Worm (Caenorhabditis elegans) whole organism, L1 larva: ENCODE measurements around the gene sri-18.

Source experiments
- C04F5.9 ChIP-seq: sonication (generic microtip); optimal IDR thresholded peaks from 2 replicates; lab custom pipeline; 2016; ENCODE audit warnings: missing genetic modification characterization, missing compliant biosample characterization
- Y116A8C.19 ChIP-seq: sonication (generic microtip); optimal IDR thresholded peaks from 2 replicates; lab custom pipeline; 2016; ENCODE audit warnings: missing compliant biosample characterization, missing genetic modification characterization, borderline replicate concordance
- ama-1 ChIP-seq: fragments of 150-350 bp; optimal IDR thresholded peaks from 2 replicates; lab custom pipeline; 2014
- ces-1 ChIP-seq: fragments of 150-350 bp; optimal IDR thresholded peaks from 2 replicates; lab custom pipeline; 2014; ENCODE audit warnings: missing biosample characterization, missing genetic modification reagents, missing genetic modification characterization
- dsc-1 ChIP-seq: sonication (generic microtip); optimal IDR thresholded peaks from 2 replicates; lab custom pipeline; 2016; ENCODE audit warnings: mild to moderate bottlenecking, missing genetic modification characterization, missing compliant biosample characterization
- efl-1 ChIP-seq, 4 experiments: fragments of 150-350 bp; optimal IDR thresholded peaks in 3 of 4; peaks in 1 of 4; 1 replicate in 1 of 4; 2 replicates in 3 of 4; lab custom pipeline; 2014; ENCODE audit warnings: missing biosample characterization in 2 of 4, missing genetic modification characterization in 2 of 4, missing genetic modification reagents in 2 of 4
- egl-13 ChIP-seq: sonication (generic microtip); optimal IDR thresholded peaks from 2 replicates; lab custom pipeline; 2016; ENCODE audit warnings: missing genotype, missing genetic modification reagents, missing genetic modification characterization, missing compliant biosample characterization
- elt-3 ChIP-seq, 6 experiments: fragments of 150-350 bp in 1 of 6; sonication (generic microtip); optimal IDR thresholded peaks; 2 replicates each; lab custom pipeline; 2017 to 2018; ENCODE audit warnings: missing biosample characterization in 6 of 6, missing genetic modification characterization in 6 of 6, inconsistent platforms in 1 of 6
- fkh-4 ChIP-seq: sonication (generic microtip); optimal IDR thresholded peaks from 2 replicates; lab custom pipeline; 2016; ENCODE audit warnings: missing compliant biosample characterization, missing genetic modification characterization, borderline replicate concordance
- fkh-8 ChIP-seq: sonication (generic microtip); optimal IDR thresholded peaks from 2 replicates; lab custom pipeline; 2016; ENCODE audit warnings: mild to moderate bottlenecking, missing genetic modification characterization, missing compliant biosample characterization
- fos-1 ChIP-seq: fragments of 150-350 bp; optimal IDR thresholded peaks from 2 replicates; lab custom pipeline; 2014; ENCODE audit warnings: missing biosample characterization, missing genetic modification characterization
- isw-1 ChIP-seq: fragments of 200-800 bp; sonication (Bioruptor generic); IDR thresholded peaks from 2 replicates; pipeline ENCODE4 v1.3.6; 2022; ENCODE audit warnings: missing genetic modification characterization, missing compliant biosample characterization
- lin-13 ChIP-seq: fragments of 150-350 bp; optimal IDR thresholded peaks from 2 replicates; lab custom pipeline; 2014; ENCODE audit warnings: missing biosample characterization, missing genetic modification reagents, missing genetic modification characterization
- lin-14 ChIP-seq: fragments of 200-800 bp; sonication (Bioruptor generic); optimal IDR thresholded peaks from 2 replicates; lab custom pipeline; 2018; ENCODE audit warnings: mild to moderate bottlenecking, missing genetic modification characterization, moderate library complexity, missing compliant biosample characterization
- lin-15B ChIP-seq: fragments of 150-350 bp; sonication (generic microtip); optimal IDR thresholded peaks from 3 replicates; lab custom pipeline; 2014; ENCODE audit warnings: missing biosample characterization, missing genetic modification characterization
- lin-39 ChIP-seq: fragments of 150-350 bp; optimal IDR thresholded peaks from 2 replicates; lab custom pipeline; 2014; ENCODE audit warnings: missing biosample characterization, missing genetic modification reagents, missing genetic modification characterization
- lsy-2 ChIP-seq, 2 experiments: fragments of 150-350 bp; optimal IDR thresholded peaks; 2 replicates each; lab custom pipeline; 2014; ENCODE audit warnings: missing biosample characterization in 2 of 2, missing genetic modification characterization in 2 of 2
- mab-9 ChIP-seq: fragments of 200-800 bp; sonication (Bioruptor generic); IDR thresholded peaks from 2 replicates; pipeline ENCODE4 v1.3.6; 2022; ENCODE audit warnings: missing genetic modification reagents, missing genetic modification characterization, missing compliant biosample characterization
- mdl-1 ChIP-seq, 2 experiments: fragments of 150-350 bp; optimal IDR thresholded peaks; 2 replicates each; lab custom pipeline; 2014 to 2017; ENCODE audit warnings: missing biosample characterization in 2 of 2, missing genetic modification characterization in 2 of 2, inconsistent platforms in 1 of 2
- mep-1 ChIP-seq: fragments of 150-350 bp; optimal IDR thresholded peaks from 2 replicates; lab custom pipeline; 2014; ENCODE audit warnings: missing biosample characterization, missing genetic modification characterization
- nhr-12 ChIP-seq: sonication (generic microtip); optimal IDR thresholded peaks from 2 replicates; lab custom pipeline; 2017; ENCODE audit warnings: missing biosample characterization, missing genetic modification characterization
- nhr-71 ChIP-seq: sonication (generic microtip); optimal IDR thresholded peaks from 2 replicates; lab custom pipeline; 2016; ENCODE audit warnings: mild to moderate bottlenecking, missing genetic modification characterization, moderate library complexity, missing compliant biosample characterization
- nhr-77 ChIP-seq: fragments of 150-350 bp; optimal IDR thresholded peaks from 2 replicates; lab custom pipeline; 2014; ENCODE audit warnings: missing biosample characterization, missing genetic modification characterization
- pag-3 ChIP-seq: sonication (generic microtip); optimal IDR thresholded peaks from 2 replicates; lab custom pipeline; 2017; ENCODE audit warnings: missing genetic modification characterization, mild to moderate bottlenecking, missing compliant biosample characterization, antibody characterized with exemption, borderline replicate concordance; ENCODE audit not compliant: insufficient read depth
- pqm-1 ChIP-seq: sonication (generic microtip); optimal IDR thresholded peaks from 3 replicates; lab custom pipeline; 2017; ENCODE audit warnings: missing biosample characterization, missing genetic modification characterization
- skn-1 ChIP-seq: fragments of 150-350 bp; optimal IDR thresholded peaks from 2 replicates; lab custom pipeline; 2014; ENCODE audit warnings: missing biosample characterization, missing genetic modification characterization
- snpc-4 ChIP-seq: fragments of 150-350 bp; optimal IDR thresholded peaks from 2 replicates; lab custom pipeline; 2014; ENCODE audit warnings: missing biosample characterization, missing genetic modification characterization
- tbx-2 ChIP-seq: sonication (generic microtip); optimal IDR thresholded peaks from 2 replicates; lab custom pipeline; 2016; ENCODE audit warnings: missing genetic modification characterization, missing compliant biosample characterization
- unc-30 ChIP-seq: sonication (generic microtip); optimal IDR thresholded peaks from 2 replicates; lab custom pipeline; 2017; ENCODE audit warnings: missing biosample characterization, missing genetic modification characterization
- unc-86 ChIP-seq: sonication (generic microtip); optimal IDR thresholded peaks from 2 replicates; lab custom pipeline; 2016; ENCODE audit warnings: missing genetic modification characterization, missing compliant biosample characterization
- unc-98 ChIP-seq: fragments of 200-800 bp; sonication (Bioruptor generic); IDR thresholded peaks from 2 replicates; pipeline ENCODE4 v1.3.6; 2022; ENCODE audit warnings: missing genetic modification characterization, missing compliant biosample characterization
- xbp-1 ChIP-seq: sonication (generic microtip); optimal IDR thresholded peaks from 2 replicates; lab custom pipeline; 2016; ENCODE audit warnings: missing genetic modification characterization, missing compliant biosample characterization
- zip-4 ChIP-seq: fragments of 200-800 bp; sonication (Bioruptor generic); optimal IDR thresholded peaks from 2 replicates; lab custom pipeline; 2018; ENCODE audit warnings: mild to moderate bottlenecking, missing genetic modification characterization, moderate library complexity, missing compliant biosample characterization
- ztf-4 ChIP-seq: fragments of 150-350 bp; optimal IDR thresholded peaks from 2 replicates; lab custom pipeline; 2014; ENCODE audit warnings: missing biosample characterization, missing genetic modification characterization

Gene sri-18

DNA sequence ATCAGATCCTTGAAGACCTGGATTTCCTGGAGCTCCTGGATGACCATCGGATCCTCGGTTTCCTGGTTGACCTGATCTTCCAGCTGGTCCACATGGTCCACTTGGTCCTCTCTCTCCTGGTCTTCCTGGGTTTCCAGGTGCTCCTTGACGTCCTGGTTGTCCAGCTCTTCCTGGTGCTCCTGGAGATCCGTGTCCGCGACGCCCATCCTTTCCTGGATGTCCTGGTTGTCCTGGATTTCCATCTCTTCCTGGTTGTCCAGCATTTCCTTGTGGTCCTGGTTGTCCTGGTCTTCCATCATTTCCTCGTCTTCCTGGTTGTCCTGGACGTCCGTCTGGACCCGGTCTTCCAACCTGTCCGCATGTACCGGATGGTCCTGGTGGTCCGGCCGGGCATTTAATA lies 31.5 kb upstream of the sri-18 start:
- TF ChIP-seq mep-1 (tag; lab: Kevin White, UChicago) = no peak
- no peak for TF ChIP-seq efl-1 (optimal IDR thresholded peaks at IDR 0.05; lab: Kevin White, UChicago)
- TF ChIP-seq efl-1 (GFP tag; optimal IDR thresholded peaks at IDR 0.05 in 1 of 2; lab: Kevin White, UChicago) = peak in 1 of 2 experiments; percentile 68

DNA sequence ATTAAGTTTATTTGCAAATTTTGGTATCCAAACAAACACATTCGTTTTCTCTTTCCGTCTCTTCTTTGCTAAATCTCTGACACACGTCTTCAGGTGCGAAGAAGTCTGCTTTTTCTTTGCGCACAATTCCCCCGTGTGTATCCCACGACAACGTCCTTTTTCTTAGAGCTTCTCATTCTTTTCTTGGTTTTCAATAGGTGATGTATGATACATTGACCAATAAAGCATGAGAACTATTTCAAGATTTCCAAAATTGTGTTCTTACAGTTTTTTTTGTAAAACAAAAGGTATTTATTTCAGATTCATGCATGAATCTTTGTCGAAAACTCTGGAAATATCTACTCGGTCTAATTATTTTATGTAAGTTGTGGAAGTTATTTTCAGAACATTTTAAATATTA lies 29.4 kb upstream of the sri-18 start, which contains the start of gene B0024.15:
B0024.15 (plus strand) TSS at position 301 of the 400 bp plus-strand sequence.
- TF ChIP-seq ztf-4 (tag; lab: Kevin White, UChicago) (no peak), pag-3 (tag; lab: Kevin White, UChicago) (no peak), nhr-71 (tag; lab: Kevin White, UChicago) (no peak), fkh-8 (tag; lab: Kevin White, UChicago) (peak; percentile 35)

DNA sequence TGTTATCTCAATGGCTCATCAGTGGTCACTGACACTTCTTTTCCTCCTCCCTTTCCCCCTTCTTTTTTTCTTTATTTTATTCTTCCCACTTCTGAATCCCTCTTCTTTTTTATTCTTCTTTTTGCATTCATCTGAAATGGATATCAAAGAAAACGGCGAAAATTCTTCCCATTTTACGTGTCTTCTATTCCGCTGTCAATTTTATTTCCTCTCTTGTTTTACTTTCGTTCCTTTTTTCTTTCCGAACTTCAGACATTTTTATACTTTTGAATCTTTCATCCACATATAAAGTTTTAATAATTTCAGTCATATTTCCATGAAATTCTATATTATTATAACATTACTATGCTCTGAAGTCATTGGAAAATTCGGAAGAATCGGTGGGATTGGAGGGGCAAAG lies 26.9 kb upstream of the sri-18 start, which contains the start of gene B0024.3:
B0024.3 (plus strand) TSS at position 301 of the 400 bp plus-strand sequence.
- TF ChIP-seq unc-30 (tag; lab: Kevin White, UChicago) (no peak), lsy-2 (tag; optimal IDR thresholded peaks at IDR 0.05; lab: Kevin White, UChicago) (peak in 1 of 2 experiments; percentile 8), lin-14 (GFP tag; lab: Kevin White, UChicago) (peak; percentile 34), mab-9 (GFP tag; lab: Robert Waterston, UW) (no peak)

DNA sequence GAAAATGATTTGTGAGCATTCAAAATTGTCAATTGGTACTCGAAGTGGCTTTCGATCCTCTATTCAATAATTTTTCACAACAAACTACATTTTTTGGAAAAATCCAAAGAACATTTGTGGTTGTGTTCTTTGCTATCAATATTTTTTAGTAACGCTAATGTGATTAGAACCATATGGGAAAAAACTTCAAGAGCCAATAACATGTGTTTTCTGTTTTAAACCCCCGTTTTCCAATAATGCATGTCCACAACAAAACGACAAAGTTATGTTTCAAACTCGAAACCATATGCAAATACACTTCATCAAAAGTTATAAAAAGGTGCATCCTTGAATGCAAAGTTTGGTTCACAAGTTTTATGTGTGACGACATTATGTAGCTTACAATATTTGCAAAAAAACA lies 25.5 kb upstream of the sri-18 start:
- TF ChIP-seq fkh-4 = peak; percentile 92
- no peak for TF ChIP-seq elt-3 (tag; optimal IDR thresholded peaks at IDR 0.05; lab: Kevin White, UChicago)
- TF ChIP-seq fkh-8 (tag; lab: Kevin White, UChicago) = no peak
- no peak for TF ChIP-seq efl-1 (optimal IDR thresholded peaks at IDR 0.05; lab: Kevin White, UChicago)
- peak in 1 of 2 experiments; percentile 44 for TF ChIP-seq efl-1 (GFP tag; optimal IDR thresholded peaks at IDR 0.05 in 1 of 2; lab: Kevin White, UChicago)
- no peak for TF ChIP-seq nhr-77 (tag; lab: Kevin White, UChicago)
- no peak for TF ChIP-seq lin-15B (tag; lab: Kevin White, UChicago)
- TF ChIP-seq lin-13 (GFP tag; lab: Kevin White, UChicago) = no peak
- TF ChIP-seq zip-4 (GFP tag; lab: Kevin White, UChicago) = no peak
- TF ChIP-seq egl-13 (tag; lab: Kevin White, UChicago) = no peak
- no peak for TF ChIP-seq unc-86
- TF ChIP-seq ces-1 (GFP tag; lab: Kevin White, UChicago) = no peak
- TF ChIP-seq dsc-1 = peak; percentile 97
- no peak for TF ChIP-seq nhr-12

DNA sequence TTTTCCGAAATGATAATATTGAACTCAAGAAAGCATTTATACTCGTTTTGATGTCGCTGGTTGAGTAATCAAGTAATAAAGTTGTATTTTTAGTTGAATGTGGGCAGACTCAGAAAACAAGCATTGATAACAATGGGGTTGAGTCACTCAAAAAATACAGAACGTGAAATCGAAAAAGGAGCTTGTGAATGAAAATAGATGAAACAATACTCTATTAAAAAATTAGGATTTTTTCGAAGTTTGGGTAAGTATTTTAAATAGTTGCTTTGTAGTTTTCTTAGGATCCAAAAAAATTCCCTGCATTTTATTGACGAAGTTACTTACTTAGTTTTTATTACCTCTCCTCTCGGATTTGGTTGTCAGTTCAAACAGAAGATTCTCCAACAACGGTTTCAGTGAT lies 23.1 kb upstream of the sri-18 start, which contains the start of gene lys-3:
lys-3 (minus strand) TSS at position 101 of the 400 bp plus-strand sequence.
- TF ChIP-seq lin-39 (tag; lab: Kevin White, UChicago) (no peak), unc-98 (GFP tag; lab: Robert Waterston, UW) (no peak), mdl-1 (tag; optimal IDR thresholded peaks at IDR 0.05; lab: Kevin White, UChicago) (no peak), fos-1 (tag; lab: Kevin White, UChicago) (no peak), skn-1 (tag; lab: Kevin White, UChicago) (no peak), isw-1 (GFP tag; lab: Robert Waterston, UW) (no peak), xbp-1 (tag; lab: Kevin White, UChicago) (no peak), ama-1 (lab: Kevin White, UChicago) (no peak), lin-15B (tag; lab: Kevin White, UChicago) (no peak), efl-1 (optimal IDR thresholded peaks at IDR 0.05; lab: Kevin White, UChicago) (no peak), efl-1 (GFP tag; optimal IDR thresholded peaks at IDR 0.05 in 1 of 2; lab: Kevin White, UChicago) (no peak), C04F5.9 (tag; lab: Kevin White, UChicago) (no peak), tbx-2 (tag; lab: Kevin White, UChicago) (no peak), lin-14 (GFP tag; lab: Kevin White, UChicago) (no peak), Y116A8C.19 (tag; lab: Kevin White, UChicago) (no peak), snpc-4 (no peak), pqm-1 (tag; lab: Kevin White, UChicago) (no peak)
